Worm (Caenorhabditis elegans) whole organism, midembryonic: ENCODE data around the gene sms-3.

Experiments used
- T22C8.4 ChIP-seq: fragments of 200-800 bp; sonication (Bioruptor generic); IDR thresholded peaks from 2 replicates; pipeline ENCODE4 v1.3.6; 2022; ENCODE audit warnings: missing genetic modification characterization, missing compliant biosample characterization
- cog-1 ChIP-seq: sonication (generic microtip); optimal IDR thresholded peaks from 2 replicates; lab custom pipeline; 2016; ENCODE audit warnings: missing genetic modification characterization, missing compliant biosample characterization
- flt-1 ChIP-seq: fragments of 200-800 bp; sonication (Bioruptor generic); IDR thresholded peaks from 2 replicates; pipeline ENCODE4 v1.3.6; 2022; ENCODE audit warnings: missing genetic modification characterization, missing compliant biosample characterization
- med-1 ChIP-seq: sonication (generic microtip); optimal IDR thresholded peaks from 2 replicates; lab custom pipeline; 2017; ENCODE audit warnings: missing genetic modification characterization, mild to moderate bottlenecking, missing compliant biosample characterization, antibody characterized with exemption, missing genetic modification reagents; ENCODE audit not compliant: insufficient read depth
- ref-1 ChIP-seq: fragments of 200-800 bp; sonication (Bioruptor generic); conservative IDR thresholded peaks from 2 replicates; pipeline ENCODE4 v1.3.6; 2022; ENCODE audit warnings: missing genetic modification reagents, missing genetic modification characterization, missing compliant biosample characterization
- ztf-23 ChIP-seq: fragments of 200-800 bp; sonication (Bioruptor generic); IDR thresholded peaks from 2 replicates; pipeline ENCODE4 v1.3.6; 2022; ENCODE audit warnings: missing genetic modification reagents, missing genetic modification characterization, missing compliant biosample characterization
- ztf-29 ChIP-seq: fragments of 200-800 bp; sonication (Bioruptor generic); IDR thresholded peaks from 2 replicates; pipeline ENCODE4 v1.3.6; 2022; ENCODE audit warnings: missing genetic modification reagents, missing genetic modification characterization, missing compliant biosample characterization

DNA sequence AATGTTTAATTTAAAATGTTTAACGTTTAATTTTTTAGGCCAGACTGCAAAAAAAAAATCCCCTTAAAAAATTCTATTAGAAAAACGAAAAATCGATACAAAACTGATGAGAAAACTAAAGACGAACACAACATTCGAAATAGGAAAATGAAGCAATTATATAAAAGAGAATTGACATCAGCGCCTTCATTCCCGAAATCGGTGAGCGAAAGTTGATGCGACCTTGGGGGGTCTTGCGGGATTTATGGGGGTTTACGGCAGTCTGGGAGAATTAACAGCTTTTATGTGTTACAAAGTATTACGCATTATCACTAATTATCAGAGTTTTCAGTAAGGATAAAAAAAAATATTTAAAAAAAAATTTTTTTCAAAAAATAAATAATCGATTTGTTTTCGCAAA, 13.5 kb upstream of the sms-3 start:
- TF ChIP-seq cog-1 (tag; lab: Kevin White, UChicago) (no peak), ref-1 (GFP tag; lab: Robert Waterston, UW) (no peak), med-1 (GFP tag; lab: Kevin White, UChicago) (no peak), T22C8.4 (GFP tag; lab: Robert Waterston, UW) (no peak), flt-1 (GFP tag; lab: Robert Waterston, UW) (no peak), ztf-29 (GFP tag; lab: Robert Waterston, UW) (no peak), ztf-23 (GFP tag; lab: Robert Waterston, UW) (no peak)
